Worm (Caenorhabditis elegans) whole organism, L2 larva: ENCODE data around the gene str-220.

Experiments
- C34F6.9 ChIP-seq: fragments of 150-350 bp; optimal IDR thresholded peaks from 2 replicates; lab custom pipeline; 2014; ENCODE audit warnings: missing biosample characterization, missing genetic modification characterization
- F13H6.1 ChIP-seq: sonication (generic microtip); optimal IDR thresholded peaks from 2 replicates; lab custom pipeline; 2016; ENCODE audit warnings: missing genetic modification characterization, missing compliant biosample characterization
- R02D3.7 ChIP-seq: fragments of 150-350 bp; optimal IDR thresholded peaks from 2 replicates; lab custom pipeline; 2014; ENCODE audit warnings: missing biosample characterization, missing genetic modification characterization
- Y55F3AM.14 ChIP-seq: fragments of 200-800 bp; sonication (Bioruptor generic); optimal IDR thresholded peaks from 2 replicates; lab custom pipeline; 2018; ENCODE audit warnings: mild to moderate bottlenecking, missing genetic modification characterization, missing compliant biosample characterization
- aly-2 ChIP-seq: fragments of 150-350 bp; optimal IDR thresholded peaks from 2 replicates; lab custom pipeline; 2014; ENCODE audit warnings: missing biosample characterization, missing genetic modification characterization
- ama-1 ChIP-seq: fragments of 150-350 bp; optimal IDR thresholded peaks from 2 replicates; lab custom pipeline; 2018; ENCODE audit warnings: inconsistent platforms
- blmp-1 ChIP-seq: sonication (generic microtip); optimal IDR thresholded peaks from 2 replicates; lab custom pipeline; 2017; ENCODE audit warnings: missing genetic modification characterization, mild to moderate bottlenecking, missing compliant biosample characterization, antibody characterized with exemption, moderate library complexity; ENCODE audit not compliant: insufficient read depth
- crh-2 ChIP-seq: sonication (generic microtip); optimal IDR thresholded peaks from 2 replicates; lab custom pipeline; 2017; ENCODE audit warnings: missing biosample characterization, missing genetic modification characterization
- egl-27 ChIP-seq: sonication (generic microtip); optimal IDR thresholded peaks from 3 replicates; lab custom pipeline; 2017; ENCODE audit warnings: missing biosample characterization, missing genetic modification reagents, missing genetic modification characterization
- elt-1 ChIP-seq: fragments of 150-350 bp; optimal IDR thresholded peaks from 2 replicates; lab custom pipeline; 2014; ENCODE audit warnings: missing biosample characterization, missing genetic modification characterization
- elt-3 ChIP-seq: sonication (generic microtip); optimal IDR thresholded peaks from 2 replicates; lab custom pipeline; 2017; ENCODE audit warnings: missing biosample characterization, missing genetic modification characterization
- fos-1 ChIP-seq: fragments of 150-350 bp; optimal IDR thresholded peaks from 2 replicates; lab custom pipeline; 2014; ENCODE audit warnings: missing biosample characterization, missing genetic modification characterization
- gmeb-1 ChIP-seq: fragments of 150-350 bp; optimal IDR thresholded peaks from 2 replicates; lab custom pipeline; 2014; ENCODE audit warnings: missing biosample characterization, missing genetic modification characterization
- mab-5 ChIP-seq: fragments of 150-350 bp; optimal IDR thresholded peaks from 2 replicates; lab custom pipeline; 2014; ENCODE audit warnings: missing biosample characterization, missing genetic modification characterization
- mbf-1 ChIP-seq: sonication (generic microtip); optimal IDR thresholded peaks from 2 replicates; lab custom pipeline; 2017; ENCODE audit warnings: missing biosample characterization, missing genetic modification characterization
- mdl-1 ChIP-seq, 2 experiments: fragments of 150-350 bp in 1 of 2; sonication (generic microtip) in 1 of 2; optimal IDR thresholded peaks; 2 replicates each; lab custom pipeline; 2017; ENCODE audit warnings: missing biosample characterization in 2 of 2, missing genetic modification characterization in 2 of 2
- nhr-10 ChIP-seq: sonication (generic microtip); optimal IDR thresholded peaks from 2 replicates; lab custom pipeline; 2017; ENCODE audit warnings: missing biosample characterization, missing genetic modification characterization
- nhr-11 ChIP-seq: fragments of 150-350 bp; optimal IDR thresholded peaks from 2 replicates; lab custom pipeline; 2014; ENCODE audit warnings: missing biosample characterization, missing genetic modification characterization
- nhr-129 ChIP-seq: fragments of 150-350 bp; optimal IDR thresholded peaks from 2 replicates; lab custom pipeline; 2014; ENCODE audit warnings: missing biosample characterization, missing genetic modification characterization
- nhr-21 ChIP-seq: fragments of 150-350 bp; optimal IDR thresholded peaks from 2 replicates; lab custom pipeline; 2014; ENCODE audit warnings: missing biosample characterization, missing genetic modification characterization
- nhr-23 ChIP-seq: fragments of 150-350 bp; optimal IDR thresholded peaks from 2 replicates; lab custom pipeline; 2014; ENCODE audit warnings: missing biosample characterization, missing genetic modification reagents, missing genetic modification characterization
- nhr-237 ChIP-seq: fragments of 150-350 bp; optimal IDR thresholded peaks from 2 replicates; lab custom pipeline; 2014; ENCODE audit warnings: missing biosample characterization, missing genetic modification characterization
- nhr-25 ChIP-seq: fragments of 150-350 bp; sonication (generic microtip); optimal IDR thresholded peaks from 3 replicates; lab custom pipeline; 2014; ENCODE audit warnings: missing biosample characterization, missing genetic modification characterization
- nhr-6 ChIP-seq: fragments of 150-350 bp; optimal IDR thresholded peaks from 2 replicates; lab custom pipeline; 2014; ENCODE audit warnings: missing biosample characterization, missing genetic modification characterization
- nhr-77 ChIP-seq: fragments of 150-350 bp; optimal IDR thresholded peaks from 2 replicates; lab custom pipeline; 2014; ENCODE audit warnings: missing biosample characterization, missing genetic modification characterization
- sem-4 ChIP-seq: fragments of 150-350 bp; optimal IDR thresholded peaks from 2 replicates; lab custom pipeline; 2014; ENCODE audit warnings: missing biosample characterization, missing genetic modification reagents, missing genetic modification characterization
- skn-1 ChIP-seq: sonication (generic microtip); optimal IDR thresholded peaks from 2 replicates; lab custom pipeline; 2017; ENCODE audit warnings: missing biosample characterization, missing genetic modification characterization
- sma-3 ChIP-seq: sonication (generic microtip); optimal IDR thresholded peaks from 2 replicates; lab custom pipeline; 2016; ENCODE audit warnings: missing genetic modification reagents, missing genetic modification characterization, missing compliant biosample characterization
- sma-9 ChIP-seq, 2 experiments: fragments of 150-350 bp in 1 of 2; sonication (generic microtip) in 1 of 2; optimal IDR thresholded peaks; 2 replicates each; lab custom pipeline; 2014 to 2016; ENCODE audit warnings: missing genetic modification characterization in 2 of 2, mild to moderate bottlenecking in 1 of 2, missing biosample characterization in 1 of 2, missing compliant biosample characterization in 1 of 2, missing genetic modification reagents in 1 of 2, moderate library complexity in 1 of 2
- unc-55 ChIP-seq: fragments of 150-350 bp; sonication (generic microtip); optimal IDR thresholded peaks from 3 replicates; lab custom pipeline; 2014; ENCODE audit warnings: missing biosample characterization, missing genetic modification reagents, missing genetic modification characterization
- unc-62 ChIP-seq: fragments of 150-350 bp; optimal IDR thresholded peaks from 2 replicates; lab custom pipeline; 2014; ENCODE audit warnings: missing biosample characterization, missing genetic modification reagents, missing genetic modification characterization
- zag-1 ChIP-seq: fragments of 150-350 bp; optimal IDR thresholded peaks from 2 replicates; lab custom pipeline; 2014; ENCODE audit warnings: missing biosample characterization, missing genetic modification characterization
- ztf-11 ChIP-seq: sonication (generic microtip); optimal IDR thresholded peaks from 2 replicates; lab custom pipeline; 2017; ENCODE audit warnings: missing biosample characterization, missing genetic modification characterization
- ztf-4 ChIP-seq: fragments of 150-350 bp; optimal IDR thresholded peaks from 2 replicates; lab custom pipeline; 2014; ENCODE audit warnings: missing biosample characterization, missing genetic modification characterization

Gene str-220

ce11 chrIV:7188528-7189422 is 17.7 kb upstream of the str-220 start, which contains the start of gene srlf-7:
srlf-7 (plus strand) TSS chrIV:7189287.
- TF ChIP-seq sma-3 (peak; percentile 78), mdl-1 (tag; optimal IDR thresholded peaks at IDR 0.05; lab: Kevin White, UChicago) (peak in 1 of 2 experiments; percentile 11), F13H6.1 (tag; lab: Kevin White, UChicago) (peak; percentile 43), egl-27 (tag; lab: Kevin White, UChicago) (peak; percentile 77), C34F6.9 (tag; lab: Kevin White, UChicago) (peak; percentile 21), nhr-77 (tag; lab: Kevin White, UChicago) (no peak), crh-2 (tag; lab: Kevin White, UChicago) (peak; percentile 76), elt-3 (tag; lab: Kevin White, UChicago) (no peak), unc-55 (GFP tag; lab: Kevin White, UChicago) (no peak), nhr-25 (tag; lab: Kevin White, UChicago) (peak; percentile 70), nhr-129 (tag; lab: Kevin White, UChicago) (peak; percentile 27), nhr-21 (peak; percentile 41), aly-2 (tag; lab: Kevin White, UChicago) (no peak), fos-1 (tag; lab: Kevin White, UChicago) (peak; percentile 98), sma-9 (GFP tag; optimal IDR thresholded peaks at IDR 0.05; lab: Kevin White, UChicago) (peak; percentile 82), sma-9 (tag; optimal IDR thresholded peaks at IDR 0.05; lab: Kevin White, UChicago) (no peak), blmp-1 (tag; lab: Kevin White, UChicago) (peak; percentile 77), gmeb-1 (tag; lab: Kevin White, UChicago) (peak; percentile 75)

ce11 chrIV:7188030-7188429 is 16.9 kb upstream of the str-220 start, which contains the start of gene C42D4.13:
C42D4.13 (minus strand) TSS chrIV:7188130.
- no peak for TF ChIP-seq ztf-11
- TF ChIP-seq blmp-1 (tag; lab: Kevin White, UChicago), result no peak
- no peak for TF ChIP-seq ama-1 (lab: Kevin White, UChicago)
- no peak for TF ChIP-seq C34F6.9 (tag; lab: Kevin White, UChicago)
- TF ChIP-seq nhr-6 (tag; lab: Kevin White, UChicago), result no peak
- TF ChIP-seq, all 48 proteins: peak for 0

ce11 chrIV:7186756-7187155 is 15.6 kb upstream of the str-220 start, which contains the start of gene str-249:
str-249 (minus strand) TSS chrIV:7186856.
- no peak for TF ChIP-seq R02D3.7
- TF ChIP-seq blmp-1 (tag; lab: Kevin White, UChicago), result no peak
- no peak for TF ChIP-seq skn-1 (tag; lab: Kevin White, UChicago)
- TF ChIP-seq unc-62 (GFP tag; lab: Kevin White, UChicago), result no peak
- TF ChIP-seq elt-1 (tag; lab: Kevin White, UChicago), result no peak
- no peak for TF ChIP-seq elt-3 (tag; lab: Kevin White, UChicago)
- no peak for TF ChIP-seq Y55F3AM.14 (GFP tag; lab: Kevin White, UChicago)
- TF ChIP-seq zag-1 (tag; lab: Kevin White, UChicago), result no peak
- TF ChIP-seq nhr-129 (tag; lab: Kevin White, UChicago), result no peak
- no peak for TF ChIP-seq ztf-11
- TF ChIP-seq mdl-1 (tag; optimal IDR thresholded peaks at IDR 0.05; lab: Kevin White, UChicago), result no peak
- no peak for TF ChIP-seq nhr-23 (tag; lab: Kevin White, UChicago)
- TF ChIP-seq ztf-4 (tag; lab: Kevin White, UChicago), result no peak
- TF ChIP-seq nhr-21, result no peak
- no peak for TF ChIP-seq sem-4 (tag; lab: Kevin White, UChicago)
- TF ChIP-seq mab-5 (tag; lab: Kevin White, UChicago), result no peak
- TF ChIP-seq nhr-11 (tag; lab: Kevin White, UChicago), result no peak
- no peak for TF ChIP-seq nhr-10 (tag; lab: Kevin White, UChicago)

- TF ChIP-seq nhr-77 (tag; lab: Kevin White, UChicago), result no peak
- TF ChIP-seq mdl-1 (tag; optimal IDR thresholded peaks at IDR 0.05; lab: Kevin White, UChicago), result no peak
- TF ChIP-seq nhr-237 (tag; lab: Kevin White, UChicago), result no peak
- TF ChIP-seq nhr-21, result no peak
- no peak for TF ChIP-seq egl-27 (tag; lab: Kevin White, UChicago)
- no peak for TF ChIP-seq mbf-1 (tag; lab: Kevin White, UChicago)
Measured at ce11 chrIV:7184597-7184996, 13.5 kb upstream of the str-220 start, which contains the start of gene clec-179. clec-179 (minus strand) TSS chrIV:7184697.
